Worm (Caenorhabditis elegans) whole organism, L3 larva: ENCODE measurements around the gene C49A9.10.
"Not testable (repeated sequence)": the region's sequence is repeated elsewhere in the genome, so short reads cannot be mapped to it uniquely, and the experiment has no call there.

Source experiments
- R02D3.7 ChIP-seq: fragments of 150-350 bp; optimal IDR thresholded peaks from 2 replicates; lab custom pipeline; 2014; ENCODE audit warnings: missing biosample characterization, missing genetic modification characterization
- ZK546.5 ChIP-seq: sonication (generic microtip); optimal IDR thresholded peaks from 2 replicates; lab custom pipeline; 2017; ENCODE audit warnings: missing biosample characterization, missing genetic modification characterization
- aly-2 ChIP-seq: fragments of 150-350 bp; optimal IDR thresholded peaks from 2 replicates; lab custom pipeline; 2014; ENCODE audit warnings: missing biosample characterization, missing genetic modification characterization
- ceh-28 ChIP-seq: fragments of 150-350 bp; optimal IDR thresholded peaks from 2 replicates; lab custom pipeline; 2014; ENCODE audit warnings: missing biosample characterization, missing genetic modification reagents, missing genetic modification characterization
- ceh-82 ChIP-seq: fragments of 150-350 bp; optimal IDR thresholded peaks from 2 replicates; lab custom pipeline; 2014; ENCODE audit warnings: missing biosample characterization, missing genetic modification characterization
- daf-12 ChIP-seq: fragments of 150-350 bp; optimal IDR thresholded peaks from 2 replicates; lab custom pipeline; 2014; ENCODE audit warnings: missing biosample characterization, missing genetic modification reagents, missing genetic modification characterization
- egl-5 ChIP-seq: fragments of 150-350 bp; optimal IDR thresholded peaks from 2 replicates; lab custom pipeline; 2017; ENCODE audit warnings: missing biosample characterization, missing genetic modification reagents, missing genetic modification characterization, inconsistent platforms
- elt-1 ChIP-seq: fragments of 150-350 bp; optimal IDR thresholded peaks from 2 replicates; lab custom pipeline; 2014; ENCODE audit warnings: missing biosample characterization, missing genetic modification characterization
- elt-2 ChIP-seq: sonication (generic microtip); optimal IDR thresholded peaks from 2 replicates; lab custom pipeline; 2016; ENCODE audit warnings: missing genetic modification reagents, mild to moderate bottlenecking, missing genetic modification characterization, missing compliant biosample characterization
- elt-3 ChIP-seq, 3 experiments: fragments of 150-350 bp in 1 of 3; sonication (generic microtip) in 2 of 3; optimal IDR thresholded peaks; 2 replicates in 2 of 3; 4 replicates in 1 of 3; lab custom pipeline; 2014 to 2017; ENCODE audit warnings: missing biosample characterization in 3 of 3, missing genetic modification characterization in 3 of 3
- fkh-10 ChIP-seq: sonication (generic microtip); optimal IDR thresholded peaks from 2 replicates; lab custom pipeline; 2017; ENCODE audit warnings: missing biosample characterization, missing genetic modification reagents, missing genetic modification characterization
- fkh-2 ChIP-seq: fragments of 150-350 bp; optimal IDR thresholded peaks from 2 replicates; lab custom pipeline; 2014; ENCODE audit warnings: missing biosample characterization, missing genetic modification reagents, missing genetic modification characterization
- hmg-11 ChIP-seq: sonication (generic microtip); optimal IDR thresholded peaks from 2 replicates; lab custom pipeline; 2016; ENCODE audit warnings: missing genetic modification characterization, missing compliant biosample characterization
- jun-1 ChIP-seq: fragments of 150-350 bp; optimal IDR thresholded peaks from 2 replicates; lab custom pipeline; 2014; ENCODE audit warnings: missing biosample characterization, missing genetic modification reagents, missing genetic modification characterization
- lin-15B ChIP-seq: fragments of 150-350 bp; optimal IDR thresholded peaks from 2 replicates; lab custom pipeline; 2014; ENCODE audit warnings: missing biosample characterization, missing genetic modification characterization
- lin-39 ChIP-seq: fragments of 150-350 bp; optimal IDR thresholded peaks from 2 replicates; lab custom pipeline; 2018; ENCODE audit warnings: missing biosample characterization, missing genetic modification reagents, missing genetic modification characterization
- lsy-12 ChIP-seq: sonication (generic microtip); optimal IDR thresholded peaks from 2 replicates; lab custom pipeline; 2016; ENCODE audit warnings: mild to moderate bottlenecking, missing genetic modification characterization, missing compliant biosample characterization
- mdl-1 ChIP-seq: fragments of 150-350 bp; optimal IDR thresholded peaks from 2 replicates; lab custom pipeline; 2014; ENCODE audit warnings: missing biosample characterization, missing genetic modification characterization
- mml-1 ChIP-seq: fragments of 150-350 bp; sonication (generic microtip); optimal IDR thresholded peaks from 3 replicates; lab custom pipeline; 2014; ENCODE audit warnings: missing biosample characterization, missing genetic modification characterization
- nfya-1 ChIP-seq: sonication (generic microtip); optimal IDR thresholded peaks from 2 replicates; lab custom pipeline; 2017; ENCODE audit warnings: missing genetic modification characterization, mild to moderate bottlenecking, missing compliant biosample characterization, antibody characterized with exemption, moderate library complexity; ENCODE audit not compliant: insufficient read depth
- nhr-11 ChIP-seq: fragments of 150-350 bp; optimal IDR thresholded peaks from 2 replicates; lab custom pipeline; 2014; ENCODE audit warnings: missing biosample characterization, missing genetic modification characterization
- nhr-23 ChIP-seq: fragments of 150-350 bp; optimal IDR thresholded peaks from 2 replicates; lab custom pipeline; 2014; ENCODE audit warnings: missing biosample characterization, missing genetic modification reagents, missing genetic modification characterization
- nhr-237 ChIP-seq: fragments of 150-350 bp; optimal IDR thresholded peaks from 2 replicates; lab custom pipeline; 2014; ENCODE audit warnings: missing biosample characterization, missing genetic modification characterization
- nhr-25 ChIP-seq: sonication (generic microtip); optimal IDR thresholded peaks from 2 replicates; lab custom pipeline; 2017; ENCODE audit warnings: missing biosample characterization, missing genetic modification characterization
- nhr-43 ChIP-seq: sonication (generic microtip); optimal IDR thresholded peaks from 2 replicates; lab custom pipeline; 2016; ENCODE audit warnings: mild to moderate bottlenecking, missing genetic modification characterization, missing compliant biosample characterization; ENCODE audit not compliant: poor library complexity, severe bottlenecking
- nhr-67 ChIP-seq: fragments of 150-350 bp; optimal IDR thresholded peaks from 2 replicates; lab custom pipeline; 2014; ENCODE audit warnings: missing biosample characterization, missing genetic modification characterization
- nhr-76 ChIP-seq: fragments of 150-350 bp; sonication (generic microtip); optimal IDR thresholded peaks from 5 replicates; lab custom pipeline; 2014; ENCODE audit warnings: missing biosample characterization, missing genetic modification characterization
- pha-4 ChIP-seq: fragments of 150-350 bp; optimal IDR thresholded peaks from 2 replicates; lab custom pipeline; 2014; ENCODE audit warnings: missing biosample characterization, missing genetic modification reagents, missing genetic modification characterization
- pqm-1 ChIP-seq: fragments of 150-350 bp; optimal IDR thresholded peaks from 2 replicates; lab custom pipeline; 2017; ENCODE audit warnings: missing biosample characterization, missing genetic modification characterization, inconsistent platforms
- skn-1 ChIP-seq: fragments of 150-350 bp; optimal IDR thresholded peaks from 2 replicates; lab custom pipeline; 2014; ENCODE audit warnings: missing biosample characterization, missing genetic modification characterization
- snpc-4 ChIP-seq: fragments of 150-350 bp; optimal IDR thresholded peaks from 2 replicates; lab custom pipeline; 2014; ENCODE audit warnings: missing biosample characterization, missing genetic modification characterization
- tbx-2 ChIP-seq: sonication (generic microtip); optimal IDR thresholded peaks from 2 replicates; lab custom pipeline; 2016; ENCODE audit warnings: mild to moderate bottlenecking, missing genetic modification characterization, missing compliant biosample characterization
- ztf-11 ChIP-seq: fragments of 150-350 bp; optimal IDR thresholded peaks from 2 replicates; lab custom pipeline; 2014; ENCODE audit warnings: missing biosample characterization, missing genetic modification characterization
- ztf-4 ChIP-seq: fragments of 150-350 bp; optimal IDR thresholded peaks from 2 replicates; lab custom pipeline; 2014; ENCODE audit warnings: missing biosample characterization, missing genetic modification characterization

The C49A9.10 gene

ce11 chrIV:6206294-6206776, at the start of gene C49A9.10:
C49A9.10 (minus strand) TSS chrIV:6206344.
- TF ChIP-seq elt-2 (tag; lab: Kevin White, UChicago) = peak; percentile 42
- peak; percentile 80 for TF ChIP-seq snpc-4 (tag; lab: Kevin White, UChicago)
- TF ChIP-seq ztf-11 = no peak
- no peak for TF ChIP-seq mdl-1 (tag; lab: Kevin White, UChicago)
- no peak for TF ChIP-seq elt-3 (tag; optimal IDR thresholded peaks at IDR 0.05; lab: Kevin White, UChicago)
- no peak for TF ChIP-seq mml-1 (tag; lab: Kevin White, UChicago)
- peak; percentile 85 for TF ChIP-seq lin-15B (tag; lab: Kevin White, UChicago)
- TF ChIP-seq pqm-1 (tag; lab: Kevin White, UChicago) = peak; percentile 54
- peak; percentile 13 for TF ChIP-seq egl-5 (tag; lab: Kevin White, UChicago)
- peak; percentile 35 for TF ChIP-seq ceh-82 (tag; lab: Kevin White, UChicago)
- peak; percentile 68 for TF ChIP-seq lsy-12 (tag; lab: Kevin White, UChicago)
- TF ChIP-seq aly-2 (tag; lab: Kevin White, UChicago) = no peak
- no peak for TF ChIP-seq ztf-4 (tag; lab: Kevin White, UChicago)
- TF ChIP-seq nhr-43 (tag; lab: Kevin White, UChicago) = peak; percentile 97
- TF ChIP-seq pha-4 (tag; lab: Kevin White, UChicago) = peak; percentile 93
- TF ChIP-seq lin-39 (tag; lab: Kevin White, UChicago) = peak; percentile 68
- peak; percentile 36 for TF ChIP-seq tbx-2 (tag; lab: Kevin White, UChicago)
- TF ChIP-seq nfya-1 (tag; lab: Kevin White, UChicago) = peak; percentile 76
- TF ChIP-seq skn-1 (tag; lab: Kevin White, UChicago) = peak; percentile 28
- TF ChIP-seq fkh-10 (GFP tag; lab: Kevin White, UChicago) = peak; percentile 42
- peak; percentile 26 for TF ChIP-seq nhr-25 (tag; lab: Kevin White, UChicago)
- TF ChIP-seq daf-12 = no peak
- peak; percentile 58 for TF ChIP-seq ceh-28
- no peak for TF ChIP-seq ZK546.5 (tag; lab: Kevin White, UChicago)
- TF ChIP-seq hmg-11 = peak; percentile 89
- TF ChIP-seq R02D3.7 (tag; lab: Kevin White, UChicago) = no peak
- TF ChIP-seq nhr-11 = no peak

ce11 chrIV:6254635-6255034, 48.5 kb upstream of the C49A9.10 start, which contains the start of gene T13A10.64:
T13A10.64 (plus strand) TSS chrIV:6254935.
- no peak for TF ChIP-seq R02D3.7 (tag; lab: Kevin White, UChicago)
- no peak for TF ChIP-seq ZK546.5 (tag; lab: Kevin White, UChicago)
- TF ChIP-seq elt-2 (tag; lab: Kevin White, UChicago) = no peak
- no peak for TF ChIP-seq nhr-23 (tag; lab: Kevin White, UChicago)
- TF ChIP-seq mml-1 (tag; lab: Kevin White, UChicago) = no peak
- TF ChIP-seq hmg-11 = no peak
- no peak for TF ChIP-seq lin-39 (tag; lab: Kevin White, UChicago)
- no peak for TF ChIP-seq aly-2 (tag; lab: Kevin White, UChicago)
- no peak for TF ChIP-seq mdl-1 (tag; lab: Kevin White, UChicago)
- TF ChIP-seq nhr-237 (tag; lab: Kevin White, UChicago) = no peak
- TF ChIP-seq ztf-11 = no peak
- TF ChIP-seq, all 47 proteins: peak for 0

ce11 chrIV:6253000-6253399, 46.9 kb upstream of the C49A9.10 start, which contains the start of gene T13A10.2:
T13A10.2 (plus strand) TSS chrIV:6253300.
- TF ChIP-seq jun-1 (tag; lab: Kevin White, UChicago); nhr-67 (tag; lab: Kevin White, UChicago); daf-12: not testable (repeated sequence)

DNA sequence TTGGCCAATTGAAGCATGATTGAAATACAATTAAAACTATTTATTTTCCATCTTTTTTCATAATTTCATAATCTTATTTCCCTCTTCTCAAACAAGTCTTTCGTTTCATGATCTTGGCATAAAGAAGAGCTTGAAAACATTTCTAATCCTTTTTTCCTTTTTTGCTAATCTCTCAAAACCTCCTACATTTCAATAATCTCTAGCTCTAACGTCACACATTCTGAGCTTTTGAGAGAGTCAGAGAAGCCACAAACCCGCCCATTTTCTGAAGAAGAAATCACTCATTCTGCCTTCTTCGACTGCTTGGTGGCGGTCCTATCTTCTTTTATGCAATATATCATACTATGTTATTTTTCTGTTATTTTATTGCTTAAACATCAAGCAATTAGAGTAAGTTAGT, 43.4 kb upstream of the C49A9.10 start, which contains the start of gene F58F9.1:
TSS of gene F58F9.1 (plus strand) at position 251 of the 400 bp plus-strand sequence.
- TF ChIP-seq hmg-11 (no peak), lin-39 (tag; lab: Kevin White, UChicago) (peak; percentile 36), snpc-4 (tag; lab: Kevin White, UChicago) (no peak), nhr-76 (tag; lab: Kevin White, UChicago) (no peak), nfya-1 (tag; lab: Kevin White, UChicago) (peak; percentile 19)
- TF ChIP-seq, all 47 proteins: peak for 2

DNA sequence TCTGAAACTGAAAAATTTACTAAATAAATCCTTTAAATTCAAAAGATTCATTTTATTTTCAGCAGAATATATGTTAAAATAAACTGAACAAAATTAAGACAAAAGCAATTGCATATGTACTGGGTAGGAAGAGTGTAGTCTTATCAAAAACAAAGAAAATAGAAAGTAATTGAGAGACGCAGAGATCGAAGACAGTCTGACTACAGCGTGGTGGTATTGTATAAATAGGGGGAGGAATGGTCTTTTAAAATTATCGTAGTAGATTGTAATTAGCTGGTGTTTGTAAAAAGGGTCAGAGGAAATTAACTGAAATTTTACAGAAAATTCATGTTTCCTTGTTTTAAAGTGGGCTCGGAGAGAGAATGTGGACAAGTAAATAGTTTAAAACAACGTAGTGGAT, 42.3 kb upstream of the C49A9.10 start, which contains the start of gene acox-3:
TSS of gene acox-3 (minus strand) at position 7 of the 400 bp plus-strand sequence.
- peak; percentile 77 for TF ChIP-seq elt-2 (tag; lab: Kevin White, UChicago)
- peak; percentile 57 for TF ChIP-seq pqm-1 (tag; lab: Kevin White, UChicago)
- no peak for TF ChIP-seq fkh-2
- no peak for TF ChIP-seq elt-1 (tag; lab: Kevin White, UChicago)
- peak; percentile 0 for TF ChIP-seq ceh-28
- TF ChIP-seq pha-4 (tag; lab: Kevin White, UChicago) = peak; percentile 43
- TF ChIP-seq, all 47 proteins: peak for 4
